Fruit fly (Drosophila melanogaster) whole organism, embryonic: ENCODE results near the gene Nadsyn.

Experiments
- Antp ChIP-seq: fragments of 200-800 bp; sonication (Bioruptor generic); optimal IDR thresholded peaks from 3 replicates; lab custom pipeline; 2016; ENCODE audit warnings: missing biosample characterization, missing genetic modification characterization
- Atf6 ChIP-seq: fragments of 200-800 bp; sonication (Bioruptor generic); IDR thresholded peaks from 2 replicates; pipeline ENCODE4 v1.3.6; 2022; ENCODE audit warnings: missing biosample characterization, missing genetic modification characterization
- Blimp-1 ChIP-seq: fragments of 200-800 bp; sonication (Bioruptor generic); optimal IDR thresholded peaks from 3 replicates; lab custom pipeline; 2018; ENCODE audit warnings: missing biosample characterization, missing genetic modification characterization, mild to moderate bottlenecking, moderate library complexity, missing genetic modification reagents
- CG1024 ChIP-seq: fragments of 200-800 bp; sonication (Bioruptor generic); IDR thresholded peaks from 2 replicates; pipeline ENCODE4 v1.3.6; 2022; ENCODE audit warnings: missing biosample characterization, missing genetic modification characterization
- CG10274 ChIP-seq: fragments of 200-800 bp; sonication (Bioruptor generic); optimal IDR thresholded peaks from 3 replicates; lab custom pipeline; 2017; ENCODE audit warnings: missing biosample characterization, mild to moderate bottlenecking, missing genetic modification characterization
- CG10366 ChIP-seq: fragments of 200-800 bp; sonication (Bioruptor generic); IDR thresholded peaks from 2 replicates; pipeline ENCODE4 v1.3.6; 2022; ENCODE audit warnings: missing biosample characterization, missing genetic modification characterization
- CG11695 ChIP-seq: fragments of 200-800 bp; sonication (Bioruptor generic); IDR thresholded peaks from 3 replicates; pipeline ENCODE4 v1.3.6; 2022; ENCODE audit warnings: missing biosample characterization, missing genetic modification characterization
- CG12071 ChIP-seq: fragments of 200-800 bp; sonication (Bioruptor generic); optimal IDR thresholded peaks from 3 replicates; lab custom pipeline; 2018; ENCODE audit warnings: missing biosample characterization, mild to moderate bottlenecking, missing genetic modification characterization
- CG13296 ChIP-seq: fragments of 200-800 bp; sonication (Bioruptor generic); optimal IDR thresholded peaks from 3 replicates; lab custom pipeline; 2018; ENCODE audit warnings: missing biosample characterization, mild to moderate bottlenecking, missing genetic modification characterization
- CG15073 ChIP-seq: fragments of 200-800 bp; sonication (Bioruptor generic); optimal IDR thresholded peaks from 2 replicates; lab custom pipeline; 2016; ENCODE audit warnings: missing biosample characterization, missing genetic modification characterization
- CG15269 ChIP-seq: fragments of 200-800 bp; sonication (Bioruptor generic); optimal IDR thresholded peaks from 2 replicates; lab custom pipeline; 2018; ENCODE audit warnings: missing biosample characterization, mild to moderate bottlenecking, missing genetic modification characterization, moderate library complexity
- CG1529 ChIP-seq: fragments of 200-800 bp; sonication (Bioruptor generic); optimal IDR thresholded peaks from 3 replicates; lab custom pipeline; 2018; ENCODE audit warnings: missing biosample characterization, missing genetic modification characterization
- CG1792 ChIP-seq: fragments of 200-800 bp; sonication (Bioruptor generic); optimal IDR thresholded peaks from 2 replicates; lab custom pipeline; 2016; ENCODE audit warnings: missing biosample characterization, missing genetic modification characterization
- CG18262 ChIP-seq: fragments of 200-800 bp; optimal IDR thresholded peaks from 3 replicates; lab custom pipeline; 2019; ENCODE audit warnings: missing biosample characterization, mild to moderate bottlenecking, missing genetic modification characterization, moderate library complexity
- CG2678 ChIP-seq: fragments of 200-800 bp; sonication (Bioruptor generic); optimal IDR thresholded peaks from 3 replicates; lab custom pipeline; 2019; ENCODE audit warnings: missing biosample characterization, mild to moderate bottlenecking, missing genetic modification characterization, moderate library complexity
- CG4404 ChIP-seq: fragments of 200-800 bp; sonication (Bioruptor generic); IDR thresholded peaks from 2 replicates; pipeline ENCODE4 v1.3.6; 2022; ENCODE audit warnings: missing biosample characterization, missing genetic modification characterization
- CG5953 ChIP-seq: fragments of 200-800 bp; sonication (Bioruptor generic); IDR thresholded peaks from 2 replicates; pipeline ENCODE4 v1.3.6; 2022; ENCODE audit warnings: missing biosample characterization, missing genetic modification characterization
- CG7839 ChIP-seq: fragments of 200-800 bp; sonication (Bioruptor generic); optimal IDR thresholded peaks from 3 replicates; lab custom pipeline; 2018; ENCODE audit warnings: missing biosample characterization, mild to moderate bottlenecking, missing genetic modification characterization, moderate library complexity
- CG8089 ChIP-seq: fragments of 200-800 bp; sonication (Bioruptor generic); optimal IDR thresholded peaks from 3 replicates; lab custom pipeline; 2016; ENCODE audit warnings: missing biosample characterization, missing genetic modification characterization
- CG9609 ChIP-seq: fragments of 200-800 bp; sonication (Bioruptor generic); optimal IDR thresholded peaks from 3 replicates; lab custom pipeline; 2016; ENCODE audit warnings: missing biosample characterization, missing genetic modification characterization
- Hmr ChIP-seq: fragments of 200-800 bp; sonication (Bioruptor generic); optimal IDR thresholded peaks from 3 replicates; lab custom pipeline; 2017; ENCODE audit warnings: mild to moderate bottlenecking, missing biosample characterization, missing genetic modification reagents, missing genetic modification characterization
- Oaz ChIP-seq: fragments of 200-800 bp; sonication (Bioruptor generic); IDR thresholded peaks from 2 replicates; pipeline ENCODE4 v1.3.6; 2022; ENCODE audit warnings: missing biosample characterization, missing genetic modification characterization
- Oli ChIP-seq: fragments of 200-800 bp; sonication (Bioruptor generic); optimal IDR thresholded peaks from 2 replicates; lab custom pipeline; 2018; ENCODE audit warnings: missing biosample characterization, mild to moderate bottlenecking, missing genetic modification characterization, moderate library complexity
- Optix ChIP-seq: fragments of 200-800 bp; sonication (Bioruptor generic); IDR thresholded peaks from 3 replicates; pipeline ENCODE4 v1.3.6; 2022; ENCODE audit warnings: missing biosample characterization, missing genetic modification characterization
- PHDP ChIP-seq: fragments of 200-800 bp; sonication (Bioruptor generic); optimal IDR thresholded peaks from 3 replicates; lab custom pipeline; 2018; ENCODE audit warnings: missing biosample characterization, mild to moderate bottlenecking, missing genetic modification characterization, moderate library complexity
- Sox102F ChIP-seq: fragments of 200-800 bp; sonication (Bioruptor generic); optimal IDR thresholded peaks from 2 replicates; lab custom pipeline; 2018; ENCODE audit warnings: missing biosample characterization, mild to moderate bottlenecking, missing genetic modification characterization, moderate library complexity
- Spps ChIP-seq: fragments of 200-800 bp; sonication (Bioruptor generic); optimal IDR thresholded peaks from 2 replicates; lab custom pipeline; 2018; ENCODE audit warnings: missing biosample characterization, mild to moderate bottlenecking, missing genetic modification characterization
- TFAM ChIP-seq: fragments of 200-800 bp; sonication (Bioruptor generic); optimal IDR thresholded peaks from 2 replicates; lab custom pipeline; 2017; ENCODE audit warnings: missing biosample characterization, missing genetic modification characterization, inconsistent platforms
- bab2 ChIP-seq: fragments of 200-800 bp; sonication (Bioruptor generic); optimal IDR thresholded peaks from 2 replicates; lab custom pipeline; 2016; ENCODE audit warnings: missing biosample characterization, missing genetic modification characterization
- bcd ChIP-seq: fragments of 200-800 bp; sonication (Bioruptor generic); optimal IDR thresholded peaks from 2 replicates; lab custom pipeline; 2017; ENCODE audit warnings: missing biosample characterization, mild to moderate bottlenecking, missing genetic modification characterization
- caup ChIP-seq: fragments of 200-800 bp; sonication (Bioruptor generic); optimal IDR thresholded peaks from 3 replicates; lab custom pipeline; 2017; ENCODE audit warnings: missing biosample characterization, mild to moderate bottlenecking, missing genetic modification characterization, moderate library complexity; ENCODE audit not compliant: severe bottlenecking
- chm ChIP-seq: fragments of 200-800 bp; sonication (Bioruptor generic); IDR thresholded peaks from 2 replicates; pipeline ENCODE4 v1.3.6; 2022; ENCODE audit warnings: missing biosample characterization, missing genetic modification characterization
- crol ChIP-seq: fragments of 200-800 bp; sonication (Bioruptor generic); IDR thresholded peaks from 2 replicates; pipeline ENCODE4 v1.3.6; 2022; ENCODE audit warnings: missing biosample characterization, missing genetic modification characterization
- cwo ChIP-seq: fragments of 200-800 bp; sonication (Bioruptor generic); optimal IDR thresholded peaks from 3 replicates; lab custom pipeline; 2017; ENCODE audit warnings: missing biosample characterization, missing genetic modification characterization, mild to moderate bottlenecking, moderate library complexity, missing genetic modification reagents
- da ChIP-seq: fragments of 200-800 bp; sonication (Bioruptor generic); optimal IDR thresholded peaks from 2 replicates; lab custom pipeline; 2016; ENCODE audit warnings: missing biosample characterization, missing genetic modification characterization
- dmrt11E ChIP-seq: fragments of 200-800 bp; sonication (Bioruptor generic); optimal IDR thresholded peaks from 3 replicates; lab custom pipeline; 2018; ENCODE audit warnings: missing biosample characterization, mild to moderate bottlenecking, missing genetic modification characterization, moderate library complexity
- dpn ChIP-seq, 2 experiments: fragments of 200-800 bp; sonication (Bioruptor generic); optimal IDR thresholded peaks; 3 replicates each; lab custom pipeline; 2016; ENCODE audit warnings: missing biosample characterization in 2 of 2, missing genetic modification characterization in 2 of 2
- her ChIP-seq: fragments of 200-800 bp; sonication (Bioruptor generic); optimal IDR thresholded peaks from 2 replicates; lab custom pipeline; 2016; ENCODE audit warnings: missing biosample characterization, missing genetic modification characterization
- jing ChIP-seq: fragments of 200-800 bp; sonication (Bioruptor generic); optimal IDR thresholded peaks from 2 replicates; lab custom pipeline; 2018; ENCODE audit warnings: missing biosample characterization, mild to moderate bottlenecking, missing genetic modification characterization
- ken ChIP-seq: fragments of 200-800 bp; sonication (Bioruptor generic); IDR thresholded peaks from 3 replicates; pipeline ENCODE4 v1.3.6; 2022; ENCODE audit warnings: missing biosample characterization, missing genetic modification characterization
- nmo ChIP-seq: fragments of 200-800 bp; sonication (Bioruptor generic); optimal IDR thresholded peaks from 2 replicates; lab custom pipeline; 2018; ENCODE audit warnings: missing biosample characterization, mild to moderate bottlenecking, missing genetic modification characterization, moderate library complexity
- otp ChIP-seq: fragments of 200-800 bp; sonication (Bioruptor generic); IDR thresholded peaks from 3 replicates; pipeline ENCODE4, ENCODE4 v1.3.6; 2022; ENCODE audit warnings: missing biosample characterization, missing genetic modification characterization
- prd ChIP-seq, 3 experiments: fragments of >200 bp in 2 of 3; fragments of 200-800 bp in 1 of 3; sonication (Bioruptor generic) in 1 of 3; optimal IDR thresholded peaks in 2 of 3; IDR thresholded peaks in 1 of 3; 2 replicates in 2 of 3; 3 replicates in 1 of 3; pipeline versions ENCODE4 v1.3.6 to Lab custom; 2017 to 2022; ENCODE audit warnings: missing biosample characterization in 1 of 3, missing genetic modification characterization in 1 of 3
- ranshi ChIP-seq: fragments of 200-800 bp; sonication (Bioruptor generic); IDR thresholded peaks from 2 replicates; pipeline ENCODE4 v1.3.6; 2022; ENCODE audit warnings: missing biosample characterization, missing genetic modification characterization
- row ChIP-seq: fragments of 200-800 bp; sonication (Bioruptor generic); IDR thresholded peaks from 3 replicates; pipeline ENCODE4 v1.3.6; 2022; ENCODE audit warnings: missing biosample characterization, missing genetic modification characterization
- sisA ChIP-seq: fragments of 200-800 bp; sonication (Bioruptor generic); IDR thresholded peaks from 2 replicates; pipeline ENCODE4 v1.3.6; 2022; ENCODE audit warnings: missing biosample characterization, missing genetic modification characterization
- slbo ChIP-seq: fragments of 200-800 bp; sonication (Bioruptor generic); IDR thresholded peaks from 2 replicates; pipeline ENCODE4 v1.3.6; 2022; ENCODE audit warnings: missing biosample characterization, missing genetic modification characterization
- stc ChIP-seq: fragments of 200-800 bp; sonication (Bioruptor generic); IDR thresholded peaks from 2 replicates; pipeline ENCODE4 v1.3.6; 2022; ENCODE audit warnings: missing biosample characterization, missing genetic modification characterization
- tin ChIP-seq: fragments of 200-800 bp; sonication (Bioruptor generic); optimal IDR thresholded peaks from 3 replicates; lab custom pipeline; 2016; ENCODE audit warnings: missing biosample characterization, missing genetic modification characterization
- unpg ChIP-seq: fragments of 200-800 bp; sonication (Bioruptor generic); optimal IDR thresholded peaks from 3 replicates; lab custom pipeline; 2018; ENCODE audit warnings: missing biosample characterization, mild to moderate bottlenecking, missing genetic modification characterization, moderate library complexity

The Nadsyn gene

DNA sequence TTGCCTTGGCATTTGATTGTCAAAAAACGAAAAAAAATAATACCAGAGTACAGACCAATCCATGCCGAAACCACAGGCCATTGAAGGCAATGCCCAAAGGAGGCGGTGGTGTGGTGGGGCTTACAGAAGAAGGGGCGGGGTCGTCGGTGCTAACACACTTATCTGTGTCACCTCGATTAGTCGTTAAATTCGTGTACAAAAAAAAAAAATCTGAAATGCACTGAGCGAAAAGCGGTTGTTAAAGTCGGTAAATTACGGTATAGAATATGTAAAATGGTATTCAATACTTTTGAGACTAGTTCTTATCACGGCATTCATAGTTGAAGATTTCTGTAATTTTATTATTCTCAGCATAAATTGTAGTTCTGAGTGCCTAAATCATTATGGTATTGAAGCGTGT, 74.1 kb downstream of the Nadsyn start (continued):
- TF ChIP-seq otp (GFP tag; lab: Robert Waterston, UW) (peak; percentile 58; the same call in 1 of the 3 replicates), prd (optimal IDR thresholded peaks at IDR 0.05; lab: Kevin White, UChicago) (no peak), prd (GFP tag; IDR thresholded peaks at IDR 0.05; lab: Robert Waterston, UW) (peak; percentile 81), CG12071 (peak; percentile 48), CG5953 (GFP tag; lab: Robert Waterston, UW) (0 out of 2 replicates have a peak, but pooled peaks have one; percentile 24), nmo (GFP tag; lab: Kevin White, UChicago) (peak; percentile 60), Oaz (GFP tag; lab: Robert Waterston, UW) (peak; percentile 30; the same call in 1 of the 2 replicates), Spps (tag; lab: Kevin White, UChicago) (peak; percentile 21), ranshi (GFP tag; lab: Robert Waterston, UW) (peak; percentile 72), Blimp-1 (GFP tag; lab: Kevin White, UChicago) (peak; percentile 81), cwo (GFP tag; lab: Kevin White, UChicago) (peak; percentile 42), CG7839 (peak; percentile 70), Antp (GFP tag; lab: Kevin White, UChicago) (peak; percentile 34), CG10274 (GFP tag; lab: Kevin White, UChicago) (no peak), bcd (GFP tag; lab: Kevin White, UChicago) (peak; percentile 45), Hmr (GFP tag; lab: Kevin White, UChicago) (peak; percentile 12), CG1792 (GFP tag; lab: Kevin White, UChicago) (peak; percentile 43), dmrt11E (tag; lab: Kevin White, UChicago) (peak; percentile 32), CG8089 (GFP tag; lab: Kevin White, UChicago) (peak; percentile 46), her (GFP tag; lab: Kevin White, UChicago) (peak; percentile 19), unpg (GFP tag; lab: Kevin White, UChicago) (peak; percentile 40), TFAM (GFP tag; lab: Kevin White, UChicago) (no peak), Sox102F (peak; percentile 63), CG4404 (GFP tag; lab: Robert Waterston, UW) (no peak), slbo (GFP tag; lab: Robert Waterston, UW) (peak; percentile 60), stc (GFP tag; lab: Robert Waterston, UW) (0 out of 2 replicates have a peak, but pooled peaks have one; percentile 43), Optix (peak; percentile 40; the same call in 1 of the 3 replicates), dpn (GFP tag; optimal IDR thresholded peaks at IDR 0.05; lab: Kevin White, UChicago) (peak; percentile 39 to 49), ken (GFP tag; lab: Robert Waterston, UW) (no peak), CG15269 (peak; percentile 28), CG1024 (peak; percentile 75), sisA (peak; percentile 71), Oli (peak; percentile 29), CG15073 (GFP tag; lab: Kevin White, UChicago) (no peak), chm (0 out of 2 replicates have a peak, but pooled peaks have one; percentile 59), da (GFP tag; lab: Kevin White, UChicago) (peak; percentile 5), CG13296 (GFP tag; lab: Kevin White, UChicago) (peak; percentile 12), jing (GFP tag; lab: Kevin White, UChicago) (peak; percentile 37), crol (peak; percentile 61), CG2678 (tag; lab: Kevin White, UChicago) (peak; percentile 55), caup (GFP tag; lab: Kevin White, UChicago) (peak; percentile 44), Atf6 (GFP tag; lab: Robert Waterston, UW) (peak; percentile 71; the same call in 1 of the 2 replicates), CG11695 (peak; percentile 66; the same call in 2 of the 3 replicates), tin (GFP tag; lab: Kevin White, UChicago) (peak; percentile 34), CG1529 (GFP tag; lab: Kevin White, UChicago) (no peak), CG10366 (GFP tag; lab: Robert Waterston, UW) (peak; percentile 28), PHDP (tag; lab: Kevin White, UChicago) (peak; percentile 45), row (GFP tag; lab: Robert Waterston, UW) (peak; percentile 71), CG9609 (GFP tag; lab: Kevin White, UChicago) (peak; percentile 18), CG18262 (peak; percentile 59), bab2 (peak; percentile 48)
